Fruit fly (Drosophila melanogaster) whole organism, wandering third instar larva: ENCODE measurements around the gene CG2698.

Experiments used
- Dfd ChIP-seq: fragments of >200 bp; optimal IDR thresholded peaks from 2 replicates; lab custom pipeline; 2017; ENCODE audit warnings: missing biosample characterization, missing genetic modification characterization
- Hr78 ChIP-seq: fragments of >200 bp; optimal IDR thresholded peaks from 2 replicates; lab custom pipeline; 2017; ENCODE audit warnings: missing biosample characterization, missing genetic modification characterization
- Jra ChIP-seq: sonication (Bioruptor generic); optimal IDR thresholded peaks from 2 replicates; lab custom pipeline; 2016; ENCODE audit warnings: missing biosample characterization, missing genetic modification characterization
- Mio ChIP-seq: sonication (Bioruptor generic); optimal IDR thresholded peaks from 2 replicates; lab custom pipeline; 2016; ENCODE audit warnings: missing biosample characterization, missing genetic modification characterization
- Myc ChIP-seq: fragments of >200 bp; optimal IDR thresholded peaks from 2 replicates; lab custom pipeline; 2017
- N ChIP-seq: fragments of >200 bp; optimal IDR thresholded peaks from 2 replicates; lab custom pipeline; 2018; ENCODE audit warnings: missing biosample characterization, missing external identifiers, missing genetic modification characterization
- OdsH ChIP-seq: fragments of 200-800 bp; sonication (Bioruptor generic); optimal IDR thresholded peaks from 2 replicates; lab custom pipeline; 2016; ENCODE audit warnings: missing biosample characterization, mild to moderate bottlenecking, missing genetic modification characterization
- br ChIP-seq: fragments of 200-800 bp; sonication (Bioruptor generic); optimal IDR thresholded peaks from 2 replicates; lab custom pipeline; 2016; ENCODE audit warnings: missing biosample characterization, missing genetic modification characterization
- dsf ChIP-seq: sonication (Bioruptor generic); optimal IDR thresholded peaks from 2 replicates; lab custom pipeline; 2016; ENCODE audit warnings: missing biosample characterization, missing genetic modification characterization, borderline replicate concordance
- foxo ChIP-seq, 2 experiments: fragments of 200-800 bp; sonication (Bioruptor generic); optimal IDR thresholded peaks; 2 replicates in 1 of 2; 3 replicates in 1 of 2; lab custom pipeline; 2016 to 2017; ENCODE audit warnings: missing biosample characterization in 2 of 2, missing genetic modification characterization in 2 of 2
- h ChIP-seq: fragments of 200-800 bp; sonication (Bioruptor generic); optimal IDR thresholded peaks from 3 replicates; lab custom pipeline; 2016; ENCODE audit warnings: missing biosample characterization, mild to moderate bottlenecking, missing genetic modification characterization
- psq ChIP-seq: fragments of 200-800 bp; sonication (Bioruptor generic); optimal IDR thresholded peaks from 3 replicates; lab custom pipeline; 2017; ENCODE audit warnings: missing biosample characterization, mild to moderate bottlenecking, missing genetic modification characterization, moderate library complexity
- rgr ChIP-seq: fragments of 200-800 bp; sonication (Bioruptor generic); optimal IDR thresholded peaks from 3 replicates; lab custom pipeline; 2016; ENCODE audit warnings: missing biosample characterization, mild to moderate bottlenecking, missing genetic modification characterization
- woc ChIP-seq: sonication (Bioruptor generic); optimal IDR thresholded peaks from 2 replicates; lab custom pipeline; 2016; ENCODE audit warnings: missing biosample characterization, mild to moderate bottlenecking, missing genetic modification characterization

DNA sequence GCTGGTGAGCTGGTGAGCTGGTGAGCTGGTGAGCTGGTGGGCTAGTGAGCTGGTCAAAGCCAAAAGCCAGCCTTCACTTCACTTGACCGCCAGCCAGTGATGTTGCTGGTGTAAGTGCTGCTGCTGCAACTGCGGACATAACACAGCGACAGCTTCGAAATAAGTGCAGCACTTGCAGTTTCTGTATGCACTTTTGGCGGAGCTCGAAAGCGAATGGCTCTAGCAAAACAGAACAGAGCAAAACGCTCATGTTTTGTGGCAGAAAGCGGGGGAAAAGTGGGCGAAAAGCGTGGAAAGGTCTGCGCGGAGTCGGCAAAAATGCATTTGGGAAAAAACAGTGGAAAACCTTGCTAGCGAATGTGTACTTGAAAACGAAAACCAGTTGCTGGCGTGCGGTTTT lies 6.7 kb upstream of the CG2698 start:
- TF ChIP-seq Mio (no peak), Jra (GFP tag; lab: Kevin White, UChicago) (no peak), Myc (lab: Kevin White, UChicago) (no peak), br (GFP tag; lab: Kevin White, UChicago) (no peak), rgr (no peak), psq (GFP tag; lab: Kevin White, UChicago) (no peak), N (GFP tag; lab: Kevin White, UChicago) (no peak), dsf (GFP tag; lab: Kevin White, UChicago) (no peak), foxo (GFP tag; optimal IDR thresholded peaks at IDR 0.05; lab: Kevin White, UChicago) (no peak), h (GFP tag; lab: Kevin White, UChicago) (no peak), woc (no peak), OdsH (no peak), Dfd (no peak), Hr78 (GFP tag; lab: Kevin White, UChicago) (no peak)
